Worm (Caenorhabditis elegans) whole organism, L1 larva: ENCODE data around the gene C45G7.4.

Experiments used
- efl-3 ChIP-seq: fragments of 200-800 bp; sonication (Bioruptor generic); optimal IDR thresholded peaks from 2 replicates; lab custom pipeline; 2018; ENCODE audit warnings: mild to moderate bottlenecking, missing genetic modification characterization, missing compliant biosample characterization
- unc-86 ChIP-seq: sonication (generic microtip); optimal IDR thresholded peaks from 2 replicates; lab custom pipeline; 2016; ENCODE audit warnings: missing genetic modification characterization, missing compliant biosample characterization
- ztf-4 ChIP-seq: fragments of 150-350 bp; optimal IDR thresholded peaks from 2 replicates; lab custom pipeline; 2014; ENCODE audit warnings: missing biosample characterization, missing genetic modification characterization

ce11 chrIV:2399420-2399819 is 33.4 kb upstream of the C45G7.4 start, which contains the start of gene Y38F2AR.10:
- no peak for TF ChIP-seq efl-3
- TF ChIP-seq ztf-4: no peak
- TF ChIP-seq unc-86: no peak
